Fruit fly (Drosophila melanogaster) whole organism, embryonic: ENCODE results near the gene bor.

Experiments
- Adf1 ChIP-seq: fragments of 200-800 bp; sonication (Bioruptor generic); IDR thresholded peaks from 2 replicates; pipeline ENCODE4 v1.3.6; 2022; ENCODE audit warnings: missing biosample characterization, missing genetic modification characterization
- Atf-2 ChIP-seq: fragments of 200-800 bp; sonication (Bioruptor generic); optimal IDR thresholded peaks from 2 replicates; lab custom pipeline; 2016; ENCODE audit warnings: missing biosample characterization, missing genetic modification characterization
- Awh ChIP-seq: fragments of 200-800 bp; sonication (Bioruptor generic); IDR thresholded peaks from 2 replicates; pipeline ENCODE4, ENCODE4 v1.3.6; 2022; ENCODE audit warnings: missing biosample characterization, missing genetic modification characterization
- BEAF-32 ChIP-seq: fragments of 200-800 bp; sonication (Bioruptor generic); optimal IDR thresholded peaks from 3 replicates; lab custom pipeline; 2017; ENCODE audit warnings: missing biosample characterization, missing genetic modification characterization, mild to moderate bottlenecking, moderate library complexity, missing genetic modification reagents
- CG10209 ChIP-seq: fragments of 200-800 bp; sonication (Bioruptor generic); optimal IDR thresholded peaks from 3 replicates; lab custom pipeline; 2017; ENCODE audit warnings: missing biosample characterization, mild to moderate bottlenecking, missing genetic modification characterization, missing genetic modification reagents
- CG11695 ChIP-seq: fragments of 200-800 bp; sonication (Bioruptor generic); IDR thresholded peaks from 3 replicates; pipeline ENCODE4 v1.3.6; 2022; ENCODE audit warnings: missing biosample characterization, missing genetic modification characterization
- CG13624 ChIP-seq: fragments of 200-800 bp; sonication (Bioruptor generic); optimal IDR thresholded peaks from 2 replicates; lab custom pipeline; 2016; ENCODE audit warnings: missing biosample characterization, missing genetic modification characterization
- CG13894 ChIP-seq: fragments of 200-800 bp; sonication (Bioruptor generic); optimal IDR thresholded peaks from 3 replicates; lab custom pipeline; 2018; ENCODE audit warnings: missing biosample characterization, mild to moderate bottlenecking, missing genetic modification characterization, moderate library complexity
- CG1603 ChIP-seq: fragments of 200-800 bp; sonication (Bioruptor generic); optimal IDR thresholded peaks from 2 replicates; lab custom pipeline; 2019; ENCODE audit warnings: missing biosample characterization, mild to moderate bottlenecking, missing genetic modification characterization, moderate library complexity
- CG17186 ChIP-seq: fragments of 200-800 bp; sonication (Bioruptor generic); optimal IDR thresholded peaks from 3 replicates; lab custom pipeline; 2017; ENCODE audit warnings: missing biosample characterization, missing genetic modification reagents, missing genetic modification characterization
- CG3847 ChIP-seq: fragments of 200-800 bp; sonication (Bioruptor generic); IDR thresholded peaks from 2 replicates; pipeline ENCODE4 v1.3.6; 2022; ENCODE audit warnings: missing biosample characterization, missing genetic modification characterization
- CG4360 ChIP-seq: fragments of 200-800 bp; sonication (Bioruptor generic); IDR thresholded peaks from 2 replicates; pipeline ENCODE4 v1.3.6; 2022; ENCODE audit warnings: missing biosample characterization, missing genetic modification characterization
- CG6175 ChIP-seq: fragments of 200-800 bp; sonication (Bioruptor generic); IDR thresholded peaks from 3 replicates; pipeline ENCODE4 v1.3.6; 2022; ENCODE audit warnings: missing biosample characterization, missing genetic modification characterization
- CG7357 ChIP-seq: fragments of 200-800 bp; sonication (Bioruptor generic); IDR thresholded peaks from 3 replicates; pipeline ENCODE4 v1.3.6; 2022; ENCODE audit warnings: missing biosample characterization, missing genetic modification characterization
- CG8089 ChIP-seq: fragments of 200-800 bp; sonication (Bioruptor generic); optimal IDR thresholded peaks from 3 replicates; lab custom pipeline; 2016; ENCODE audit warnings: missing biosample characterization, missing genetic modification characterization
- CG9609 ChIP-seq: fragments of 200-800 bp; sonication (Bioruptor generic); optimal IDR thresholded peaks from 3 replicates; lab custom pipeline; 2016; ENCODE audit warnings: missing biosample characterization, missing genetic modification characterization
- CG9727 ChIP-seq: fragments of 200-800 bp; sonication (Bioruptor generic); optimal IDR thresholded peaks from 3 replicates; lab custom pipeline; 2017; ENCODE audit warnings: missing biosample characterization, mild to moderate bottlenecking, missing genetic modification characterization
- D19A ChIP-seq: fragments of 200-800 bp; optimal IDR thresholded peaks from 3 replicates; lab custom pipeline; 2019; ENCODE audit warnings: missing biosample characterization, mild to moderate bottlenecking, missing genetic modification characterization, moderate library complexity
- Deaf1 ChIP-seq: fragments of 200-800 bp; optimal IDR thresholded peaks from 3 replicates; lab custom pipeline; 2019; ENCODE audit warnings: missing biosample characterization, mild to moderate bottlenecking, missing genetic modification characterization, moderate library complexity
- Ets65A ChIP-seq: fragments of 200-800 bp; sonication (Bioruptor generic); peaks from one replicate; lab custom pipeline; 2016; ENCODE audit warnings: missing biosample characterization, missing genetic modification characterization
- Gsc ChIP-seq: fragments of 200-800 bp; sonication (Bioruptor generic); IDR thresholded peaks from 2 replicates; pipeline ENCODE4 v1.3.6; 2022; ENCODE audit warnings: missing biosample characterization, missing genetic modification characterization
- Hey ChIP-seq: fragments of 200-800 bp; sonication (Bioruptor generic); optimal IDR thresholded peaks from 3 replicates; lab custom pipeline; 2018; ENCODE audit warnings: missing biosample characterization, mild to moderate bottlenecking, missing genetic modification characterization
- Lpt ChIP-seq: fragments of >200 bp; optimal IDR thresholded peaks from 2 replicates; lab custom pipeline; 2018; ENCODE audit warnings: missing biosample characterization, missing genetic modification characterization
- MESR4 ChIP-seq: fragments of 200-800 bp; sonication (Bioruptor generic); optimal IDR thresholded peaks from 2 replicates; lab custom pipeline; 2018; ENCODE audit warnings: missing biosample characterization, mild to moderate bottlenecking, missing genetic modification characterization, moderate library complexity
- Med ChIP-seq: fragments of 200-800 bp; sonication (Bioruptor generic); peaks from one replicate; lab custom pipeline; 2016; ENCODE audit warnings: missing biosample characterization, missing genetic modification characterization, mild to moderate bottlenecking, inconsistent platforms, moderate library complexity
- Pdp1 ChIP-seq, 2 experiments: fragments of 200-800 bp; sonication (Bioruptor generic); optimal IDR thresholded peaks; 3 replicates each; lab custom pipeline; 2016; ENCODE audit warnings: missing biosample characterization in 2 of 2, missing genetic modification characterization in 2 of 2, mild to moderate bottlenecking in 1 of 2, moderate library complexity in 1 of 2
- Ptx1 ChIP-seq: fragments of 200-800 bp; sonication (Bioruptor generic); IDR thresholded peaks from 2 replicates; pipeline ENCODE4 v1.3.6; 2022; ENCODE audit warnings: missing biosample characterization, missing genetic modification characterization
- Spps ChIP-seq: fragments of 200-800 bp; sonication (Bioruptor generic); optimal IDR thresholded peaks from 2 replicates; lab custom pipeline; 2018; ENCODE audit warnings: missing biosample characterization, mild to moderate bottlenecking, missing genetic modification characterization
- Taf1 ChIP-seq: fragments of 200-800 bp; sonication (Bioruptor generic); IDR thresholded peaks from 2 replicates; pipeline ENCODE4 v1.3.6; 2022; ENCODE audit warnings: missing biosample characterization, missing genetic modification characterization
- abd-A ChIP-seq: fragments of 200-800 bp; sonication (Bioruptor generic); optimal IDR thresholded peaks from 3 replicates; lab custom pipeline; 2019; ENCODE audit warnings: missing biosample characterization, mild to moderate bottlenecking, missing genetic modification characterization, moderate library complexity
- ap ChIP-seq: fragments of 200-800 bp; sonication (Bioruptor generic); IDR thresholded peaks from 2 replicates; pipeline ENCODE4 v1.3.6; 2022; ENCODE audit warnings: missing biosample characterization, missing genetic modification characterization
- bowl ChIP-seq: fragments of 200-800 bp; sonication (Bioruptor generic); IDR thresholded peaks from 2 replicates; pipeline ENCODE4 v1.3.6; 2022; ENCODE audit warnings: missing biosample characterization, missing genetic modification characterization
- cato ChIP-seq: fragments of 200-800 bp; sonication (Bioruptor generic); optimal IDR thresholded peaks from 2 replicates; lab custom pipeline; 2016; ENCODE audit warnings: missing biosample characterization, missing genetic modification characterization, borderline replicate concordance
- chinmo ChIP-seq: fragments of 200-800 bp; sonication (Bioruptor generic); IDR thresholded peaks from 4 replicates; pipeline ENCODE4 v1.3.6; 2022; ENCODE audit warnings: missing biosample characterization, missing genetic modification characterization; ENCODE audit not compliant: partially characterized antibody
- ci ChIP-seq: fragments of 200-800 bp; sonication (Bioruptor generic); IDR thresholded peaks from 3 replicates; pipeline ENCODE4 v1.3.6; 2022; ENCODE audit warnings: missing biosample characterization, missing genetic modification characterization
- crol ChIP-seq: fragments of 200-800 bp; sonication (Bioruptor generic); IDR thresholded peaks from 2 replicates; pipeline ENCODE4 v1.3.6; 2022; ENCODE audit warnings: missing biosample characterization, missing genetic modification characterization
- cwo ChIP-seq: fragments of 200-800 bp; sonication (Bioruptor generic); optimal IDR thresholded peaks from 3 replicates; lab custom pipeline; 2017; ENCODE audit warnings: missing biosample characterization, missing genetic modification characterization, mild to moderate bottlenecking, moderate library complexity, missing genetic modification reagents
- exex ChIP-seq: fragments of 200-800 bp; sonication (Bioruptor generic); optimal IDR thresholded peaks from 4 replicates; lab custom pipeline; 2018; ENCODE audit warnings: missing biosample characterization, mild to moderate bottlenecking, missing genetic modification characterization, moderate library complexity
- grn ChIP-seq: fragments of 200-800 bp; sonication (Bioruptor generic); optimal IDR thresholded peaks from 3 replicates; lab custom pipeline; 2017; ENCODE audit warnings: missing biosample characterization, missing genetic modification characterization
- lmd ChIP-seq: fragments of 200-800 bp; sonication (Bioruptor generic); IDR thresholded peaks from 2 replicates; pipeline ENCODE4 v1.3.6; 2022; ENCODE audit warnings: missing biosample characterization, missing genetic modification characterization
- nerfin-1 ChIP-seq: fragments of 200-800 bp; sonication (Bioruptor generic); optimal IDR thresholded peaks from 3 replicates; lab custom pipeline; 2019; ENCODE audit warnings: missing biosample characterization, mild to moderate bottlenecking, missing genetic modification characterization, moderate library complexity
- otp ChIP-seq: fragments of 200-800 bp; sonication (Bioruptor generic); IDR thresholded peaks from 3 replicates; pipeline ENCODE4, ENCODE4 v1.3.6; 2022; ENCODE audit warnings: missing biosample characterization, missing genetic modification characterization
- pros ChIP-seq: fragments of 200-800 bp; sonication (Bioruptor generic); optimal IDR thresholded peaks from 3 replicates; lab custom pipeline; 2019; ENCODE audit warnings: missing biosample characterization, mild to moderate bottlenecking, missing genetic modification characterization, moderate library complexity
- schlank ChIP-seq: fragments of 200-800 bp; sonication (Bioruptor generic); optimal IDR thresholded peaks from 2 replicates; lab custom pipeline; 2018; ENCODE audit warnings: missing biosample characterization, mild to moderate bottlenecking, missing genetic modification characterization
- sd ChIP-seq: fragments of 200-800 bp; sonication (Bioruptor generic); optimal IDR thresholded peaks from 3 replicates; lab custom pipeline; 2018; ENCODE audit warnings: missing biosample characterization, mild to moderate bottlenecking, missing genetic modification characterization, moderate library complexity
- trh ChIP-seq: fragments of 200-800 bp; sonication (Bioruptor generic); optimal IDR thresholded peaks from 2 replicates; lab custom pipeline; 2016; ENCODE audit warnings: missing biosample characterization, missing genetic modification characterization
- unc-4 ChIP-seq: fragments of 200-800 bp; sonication (Bioruptor generic); IDR thresholded peaks from 2 replicates; pipeline ENCODE4 v1.3.6; 2022; ENCODE audit warnings: missing biosample characterization, missing genetic modification characterization; ENCODE audit not compliant: partially characterized antibody
- vnd ChIP-seq: fragments of 200-800 bp; sonication (Bioruptor generic); IDR thresholded peaks from 3 replicates; pipeline ENCODE4 v1.3.6; 2022; ENCODE audit warnings: missing biosample characterization, missing genetic modification characterization; ENCODE audit not compliant: partially characterized antibody

bor gene

DNA sequence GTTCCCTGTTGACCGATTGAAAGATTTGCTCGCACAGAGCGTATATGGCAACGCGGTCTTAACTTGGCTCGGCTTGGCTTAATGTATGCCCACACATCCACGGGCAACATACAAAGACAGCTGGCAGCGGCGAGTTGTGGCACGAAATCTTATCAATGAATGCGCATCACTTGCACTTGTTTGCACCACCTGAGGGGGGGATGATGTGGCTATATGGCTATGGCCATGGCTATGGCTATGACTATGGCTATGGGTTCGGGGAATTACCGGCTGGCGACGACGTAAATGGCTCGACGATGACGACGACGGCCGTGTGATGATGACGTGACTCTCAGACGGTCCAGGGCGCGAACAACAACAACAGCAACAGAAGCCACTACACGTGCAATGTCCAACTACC lies 16.9 kb downstream of the bor start (continued):
- no peak for TF ChIP-seq vnd
- TF ChIP-seq Pdp1 (GFP tag; optimal IDR thresholded peaks at IDR 0.05; lab: Kevin White, UChicago), result no peak
- TF ChIP-seq lmd (GFP tag; lab: Robert Waterston, UW), result no peak
- TF ChIP-seq CG8089 (GFP tag; lab: Kevin White, UChicago), result no peak
- no peak for TF ChIP-seq Hey (tag; lab: Kevin White, UChicago)
- TF ChIP-seq schlank (tag; lab: Kevin White, UChicago), result no peak
- no peak for TF ChIP-seq Atf-2
- no peak for TF ChIP-seq ap (GFP tag; lab: Robert Waterston, UW)
- no peak for TF ChIP-seq grn
- no peak for TF ChIP-seq exex
- TF ChIP-seq trh (GFP tag; lab: Kevin White, UChicago), result no peak
- TF ChIP-seq cato, result no peak
- TF ChIP-seq otp (GFP tag; lab: Robert Waterston, UW), result no peak
- peak; percentile 2 for TF ChIP-seq Ets65A (GFP tag; lab: Kevin White, UChicago)
- TF ChIP-seq crol (GFP tag; lab: Robert Waterston, UW), result 0 out of 2 replicates have a peak, but pooled peaks have one; percentile 12
- no peak for TF ChIP-seq Taf1 (GFP tag; lab: Robert Waterston, UW)
- no peak for TF ChIP-seq CG13894 (tag; lab: Kevin White, UChicago)
- no peak for TF ChIP-seq D19A (tag; lab: Kevin White, UChicago)

DNA sequence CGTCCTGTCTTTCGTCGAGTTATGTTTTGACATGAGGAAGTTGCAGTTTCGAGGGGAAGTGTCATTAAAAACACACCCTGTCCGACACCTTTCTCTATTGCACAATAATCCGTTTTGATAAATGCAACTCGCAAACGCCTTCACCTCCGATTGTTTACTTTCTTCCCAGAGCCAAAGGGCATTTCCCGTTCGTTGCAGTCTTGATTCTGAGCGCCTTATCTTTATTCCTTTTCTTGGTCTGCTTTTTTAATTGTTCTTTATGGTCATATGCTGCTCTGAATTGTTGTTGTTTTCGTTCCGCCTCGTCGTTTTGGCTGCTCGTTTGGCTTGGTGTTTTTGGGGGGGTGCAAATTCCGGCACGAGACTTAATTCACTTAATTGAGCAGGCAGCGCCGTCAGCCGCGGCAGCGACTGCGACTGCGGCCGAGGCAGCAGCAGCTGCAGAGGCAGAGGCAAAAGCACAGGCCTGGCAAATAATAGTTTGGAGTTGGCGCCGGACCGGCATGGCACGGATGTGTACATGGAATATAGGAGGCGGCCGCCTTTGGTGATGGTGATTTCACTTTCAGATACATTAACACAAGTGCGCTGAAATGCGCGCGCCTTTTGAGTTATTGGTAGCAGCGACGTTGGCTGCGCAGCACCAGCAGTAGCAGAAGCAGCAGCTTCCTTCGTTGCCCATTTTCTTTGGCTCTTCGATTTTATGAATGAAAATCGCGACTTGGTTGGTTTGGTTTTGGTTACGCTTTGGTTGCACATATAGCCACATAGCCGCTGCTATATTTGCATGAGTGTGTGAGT lies 18.4 kb downstream of the bor start:
- no peak for TF ChIP-seq CG7357 (GFP tag; lab: Robert Waterston, UW)
- peak; percentile 73 for TF ChIP-seq sd (tag; lab: Kevin White, UChicago)
- peak; percentile 7 for TF ChIP-seq Deaf1
- peak; percentile 68; the same call in 1 of the 4 replicates for TF ChIP-seq chinmo (GFP tag; lab: Robert Waterston, UW)
- TF ChIP-seq MESR4 (GFP tag; lab: Kevin White, UChicago), result no peak
- TF ChIP-seq D19A (tag; lab: Kevin White, UChicago), result peak; percentile 35
- TF ChIP-seq CG17186, result no peak
- TF ChIP-seq CG1603, result no peak
- 0 out of 2 replicates have a peak, but pooled peaks have one; percentile 8 for TF ChIP-seq Ptx1 (GFP tag; lab: Robert Waterston, UW)
- TF ChIP-seq Gsc (GFP tag; lab: Robert Waterston, UW), result no peak
- no peak for TF ChIP-seq Lpt (GFP tag; lab: Kevin White, UChicago)
- TF ChIP-seq bowl (GFP tag; lab: Robert Waterston, UW), result 0 out of 2 replicates have a peak, but pooled peaks have one; percentile 10
- TF ChIP-seq Spps, result no peak
- peak; percentile 36 for TF ChIP-seq abd-A (tag; lab: Kevin White, UChicago)
- no peak for TF ChIP-seq CG9609 (GFP tag; lab: Kevin White, UChicago)
- no peak for TF ChIP-seq CG9727 (GFP tag; lab: Kevin White, UChicago)
- peak; percentile 95 for TF ChIP-seq Adf1 (GFP tag; lab: Robert Waterston, UW)
- no peak for TF ChIP-seq BEAF-32
- TF ChIP-seq crol (GFP tag; lab: Robert Waterston, UW), result peak; percentile 39; the same call in 1 of the 2 replicates
- TF ChIP-seq CG11695 (GFP tag; lab: Robert Waterston, UW), result 0 out of 3 replicates have a peak, but pooled peaks have one; percentile 32
- peak; percentile 42 for TF ChIP-seq pros (GFP tag; lab: Kevin White, UChicago)
- TF ChIP-seq CG13624 (GFP tag; lab: Kevin White, UChicago), result no peak
- TF ChIP-seq CG4360 (GFP tag; lab: Robert Waterston, UW), result peak; percentile 48
- peak; percentile 81 for TF ChIP-seq nerfin-1 (tag; lab: Kevin White, UChicago)
- no peak for TF ChIP-seq CG10209 (GFP tag; lab: Kevin White, UChicago)
- 0 out of 2 replicates have a peak, but pooled peaks have one; percentile 15 for TF ChIP-seq Awh (GFP tag; lab: Robert Waterston, UW)
- TF ChIP-seq unc-4 (GFP tag; lab: Robert Waterston, UW), result no peak
- TF ChIP-seq CG3847 (GFP tag; lab: Robert Waterston, UW), result 0 out of 2 replicates have a peak, but pooled peaks have one; percentile 12
- TF ChIP-seq Ets65A (GFP tag; lab: Kevin White, UChicago), result peak; percentile 32
- TF ChIP-seq Med (GFP tag; lab: Kevin White, UChicago), result peak; percentile 14
- peak; percentile 54 for TF ChIP-seq cwo (GFP tag; lab: Kevin White, UChicago)
- peak; percentile 58; the same call in 1 of the 3 replicates for TF ChIP-seq ci (GFP tag; lab: Robert Waterston, UW)
- TF ChIP-seq CG6175 (GFP tag; lab: Robert Waterston, UW), result no peak
